Worm (Caenorhabditis elegans) whole organism, young adult: ENCODE data around the gene F11C1.10.

Source experiments
- F23B12.7 ChIP-seq: sonication (generic microtip); optimal IDR thresholded peaks from 2 replicates; lab custom pipeline; 2017; ENCODE audit warnings: missing genetic modification characterization, mild to moderate bottlenecking, missing compliant biosample characterization, antibody characterized with exemption, moderate library complexity; ENCODE audit not compliant: insufficient read depth
- ama-1 ChIP-seq, 3 experiments: fragments of 150-350 bp in 1 of 3; sonication (generic microtip) in 2 of 3; optimal IDR thresholded peaks; 2 replicates each; lab custom pipeline; 2014 to 2018; ENCODE audit warnings: missing biosample characterization in 2 of 3, missing genetic modification characterization in 2 of 3, missing genetic modification reagents in 2 of 3
- cebp-1 ChIP-seq, 2 experiments: fragments of 200-800 bp in 1 of 2; sonication (Bioruptor generic) in 1 of 2; sonication (generic microtip) in 1 of 2; IDR thresholded peaks in 1 of 2; optimal IDR thresholded peaks in 1 of 2; 2 replicates each; pipeline versions ENCODE4 v1.3.6 to Lab custom; 2017 to 2022; ENCODE audit warnings: missing compliant biosample characterization in 2 of 2, missing genetic modification characterization in 2 of 2, mild to moderate bottlenecking in 1 of 2, missing genetic modification reagents in 1 of 2, moderate library complexity in 1 of 2
- ceh-27 ChIP-seq: fragments of 200-800 bp; sonication (Bioruptor generic); optimal IDR thresholded peaks from 2 replicates; lab custom pipeline; 2018; ENCODE audit warnings: mild to moderate bottlenecking, missing genetic modification characterization, moderate library complexity, missing compliant biosample characterization
- madf-10 ChIP-seq: sonication (generic microtip); optimal IDR thresholded peaks from 2 replicates; lab custom pipeline; 2016; ENCODE audit warnings: mild to moderate bottlenecking, missing genetic modification characterization, missing compliant biosample characterization
- mel-28 ChIP-seq: sonication (generic microtip); optimal IDR thresholded peaks from 2 replicates; lab custom pipeline; 2016; ENCODE audit warnings: borderline replicate concordance, mild to moderate bottlenecking, missing genetic modification characterization, missing compliant biosample characterization
- repo-1 ChIP-seq: sonication (generic microtip); optimal IDR thresholded peaks from 2 replicates; lab custom pipeline; 2017; ENCODE audit warnings: mild to moderate bottlenecking, missing genetic modification characterization, missing compliant biosample characterization
- rpc-1 ChIP-seq, 2 experiments: fragments of 150-350 bp in 1 of 2; sonication (generic microtip) in 1 of 2; optimal IDR thresholded peaks; 2 replicates each; lab custom pipeline; 2014 to 2018; ENCODE audit warnings: missing biosample characterization in 1 of 2, missing genetic modification characterization in 1 of 2, missing genetic modification reagents in 1 of 2, missing genotype in 1 of 2
- tlf-1 ChIP-seq: fragments of 200-800 bp; sonication (Bioruptor generic); optimal IDR thresholded peaks from 2 replicates; lab custom pipeline; 2018; ENCODE audit warnings: mild to moderate bottlenecking, missing genetic modification characterization, missing compliant biosample characterization

ce11 chrX:12929961-12930360, 46.9 kb upstream of the F11C1.10 start, which contains the start of gene C34E7.3:
- TF ChIP-seq ama-1 (optimal IDR thresholded peaks at IDR 0.05; lab: Kevin White, UChicago) (no peak), ama-1 (GFP tag; optimal IDR thresholded peaks at IDR 0.05; lab: Kevin White, UChicago) (no peak), cebp-1 (GFP tag; IDR thresholded peaks at IDR 0.05; lab: Robert Waterston, UW) (no peak), cebp-1 (tag; optimal IDR thresholded peaks at IDR 0.05; lab: Kevin White, UChicago) (no peak), F23B12.7 (no peak), rpc-1 (optimal IDR thresholded peaks at IDR 0.05; lab: Kevin White, UChicago) (no peak), rpc-1 (tag; optimal IDR thresholded peaks at IDR 0.05; lab: Kevin White, UChicago) (no peak), repo-1 (tag; lab: Kevin White, UChicago) (no peak), ceh-27 (GFP tag; lab: Kevin White, UChicago) (no peak), madf-10 (tag; lab: Kevin White, UChicago) (no peak), tlf-1 (GFP tag; lab: Kevin White, UChicago) (no peak), mel-28 (tag; lab: Kevin White, UChicago) (no peak)
